Worm (Caenorhabditis elegans) whole organism, L4 larva: Measurements from ENCODE around the gene C34C6.10.

Experiments
- ceh-82 ChIP-seq: sonication (generic microtip); optimal IDR thresholded peaks from 2 replicates; lab custom pipeline; 2017; ENCODE audit warnings: missing biosample characterization, missing genetic modification characterization
- daf-12 ChIP-seq: fragments of 150-350 bp; optimal IDR thresholded peaks from 2 replicates; lab custom pipeline; 2014; ENCODE audit warnings: missing biosample characterization, missing genetic modification reagents, missing genetic modification characterization
- fos-1 ChIP-seq: fragments of 150-350 bp; optimal IDR thresholded peaks from 2 replicates; lab custom pipeline; 2014; ENCODE audit warnings: missing biosample characterization, missing genetic modification characterization
- nhr-28 ChIP-seq: fragments of 150-350 bp; optimal IDR thresholded peaks from 2 replicates; lab custom pipeline; 2014; ENCODE audit warnings: missing biosample characterization, missing genetic modification characterization
- nhr-77 ChIP-seq: fragments of 150-350 bp; optimal IDR thresholded peaks from 2 replicates; lab custom pipeline; 2014; ENCODE audit warnings: missing biosample characterization, missing genetic modification characterization
- set-16 ChIP-seq: fragments of 200-800 bp; sonication (Bioruptor generic); IDR thresholded peaks from 2 replicates; pipeline ENCODE4 v1.3.6; 2022; ENCODE audit warnings: missing genetic modification reagents, missing genetic modification characterization, missing compliant biosample characterization
- spr-1 ChIP-seq: sonication (generic microtip); optimal IDR thresholded peaks from 2 replicates; lab custom pipeline; 2016; ENCODE audit warnings: mild to moderate bottlenecking, missing genetic modification characterization, missing compliant biosample characterization

ce11 chrII:8731736-8732229 lies 36.1 kb upstream of the C34C6.10 start:
- TF ChIP-seq nhr-28 (tag; lab: Kevin White, UChicago), result peak; percentile 4
- TF ChIP-seq ceh-82, result no peak
- no peak for TF ChIP-seq fos-1
- no peak for TF ChIP-seq nhr-77
- TF ChIP-seq daf-12 (tag; lab: Kevin White, UChicago), result no peak
- no peak for TF ChIP-seq set-16 (GFP tag; lab: Robert Waterston, UW)
- TF ChIP-seq spr-1 (tag; lab: Kevin White, UChicago), result no peak
